Fruit fly (Drosophila melanogaster) whole organism, embryonic: ENCODE data around the gene CG32280.
A peak's percentile ranks its signal among the peaks of the same experiment; 100 is the strongest.

Source experiments
- CG10147 ChIP-seq: fragments of 200-800 bp; sonication (Bioruptor generic); optimal IDR thresholded peaks from 2 replicates; lab custom pipeline; 2019; ENCODE audit warnings: missing biosample characterization, mild to moderate bottlenecking, missing genetic modification characterization, moderate library complexity
- CG10959 ChIP-seq: fragments of 200-800 bp; sonication (Bioruptor generic); IDR thresholded peaks from 2 replicates; pipeline ENCODE4 v1.3.6; 2022; ENCODE audit warnings: missing biosample characterization, missing genetic modification characterization
- CG12391 ChIP-seq: fragments of 200-800 bp; sonication (Bioruptor generic); optimal IDR thresholded peaks from 3 replicates; lab custom pipeline; 2018; ENCODE audit warnings: missing biosample characterization, mild to moderate bottlenecking, missing genetic modification characterization, moderate library complexity
- CG12659 ChIP-seq: fragments of 200-800 bp; sonication (Bioruptor generic); optimal IDR thresholded peaks from 3 replicates; lab custom pipeline; 2017; ENCODE audit warnings: mild to moderate bottlenecking, missing biosample characterization, missing genetic modification reagents, missing genetic modification characterization
- CG14710 ChIP-seq: fragments of 200-800 bp; sonication (Bioruptor generic); optimal IDR thresholded peaks from 3 replicates; lab custom pipeline; 2019; ENCODE audit warnings: missing biosample characterization, mild to moderate bottlenecking, missing genetic modification characterization, moderate library complexity
- CG14965 ChIP-seq: fragments of 200-800 bp; sonication (Bioruptor generic); optimal IDR thresholded peaks from 2 replicates; lab custom pipeline; 2016; ENCODE audit warnings: missing biosample characterization, missing genetic modification characterization, borderline replicate concordance
- CG15269 ChIP-seq: fragments of 200-800 bp; sonication (Bioruptor generic); optimal IDR thresholded peaks from 2 replicates; lab custom pipeline; 2018; ENCODE audit warnings: missing biosample characterization, mild to moderate bottlenecking, missing genetic modification characterization, moderate library complexity
- CG17829 ChIP-seq: fragments of 200-800 bp; optimal IDR thresholded peaks from 2 replicates; lab custom pipeline; 2019; ENCODE audit warnings: missing biosample characterization, mild to moderate bottlenecking, missing genetic modification characterization, moderate library complexity
- CG18011 ChIP-seq: fragments of 200-800 bp; sonication (Bioruptor generic); optimal IDR thresholded peaks from 2 replicates; lab custom pipeline; 2017; ENCODE audit warnings: missing biosample characterization, missing genetic modification characterization, mild to moderate bottlenecking, moderate library complexity, missing genotype
- CG2116 ChIP-seq: fragments of 200-800 bp; sonication (Bioruptor generic); optimal IDR thresholded peaks from 3 replicates; lab custom pipeline; 2018; ENCODE audit warnings: missing biosample characterization, mild to moderate bottlenecking, missing genetic modification characterization
- CG2120 ChIP-seq: fragments of 200-800 bp; sonication (Bioruptor generic); optimal IDR thresholded peaks from 3 replicates; lab custom pipeline; 2016; ENCODE audit warnings: missing biosample characterization, missing genetic modification characterization
- CG2678 ChIP-seq: fragments of 200-800 bp; sonication (Bioruptor generic); optimal IDR thresholded peaks from 3 replicates; lab custom pipeline; 2019; ENCODE audit warnings: missing biosample characterization, mild to moderate bottlenecking, missing genetic modification characterization, moderate library complexity
- CG2712 ChIP-seq: fragments of 200-800 bp; optimal IDR thresholded peaks from 3 replicates; lab custom pipeline; 2019; ENCODE audit warnings: missing biosample characterization, mild to moderate bottlenecking, missing genetic modification characterization, moderate library complexity
- CG30020 ChIP-seq: fragments of 200-800 bp; optimal IDR thresholded peaks from 2 replicates; lab custom pipeline; 2019; ENCODE audit warnings: missing biosample characterization, mild to moderate bottlenecking, missing genetic modification characterization, moderate library complexity
- CG30403 ChIP-seq: fragments of 200-800 bp; sonication (Bioruptor generic); optimal IDR thresholded peaks from 3 replicates; lab custom pipeline; 2016; ENCODE audit warnings: missing biosample characterization, missing genetic modification characterization
- CG31365 ChIP-seq: fragments of 200-800 bp; sonication (Bioruptor generic); optimal IDR thresholded peaks from 2 replicates; lab custom pipeline; 2018; ENCODE audit warnings: missing biosample characterization, mild to moderate bottlenecking, missing genetic modification characterization
- CG3847 ChIP-seq: fragments of 200-800 bp; sonication (Bioruptor generic); IDR thresholded peaks from 2 replicates; pipeline ENCODE4 v1.3.6; 2022; ENCODE audit warnings: missing biosample characterization, missing genetic modification characterization
- CG4424 ChIP-seq: fragments of 200-800 bp; sonication (Bioruptor generic); optimal IDR thresholded peaks from 3 replicates; lab custom pipeline; 2016; ENCODE audit warnings: missing biosample characterization, missing genetic modification characterization
- CG4854 ChIP-seq: fragments of 200-800 bp; sonication (Bioruptor generic); optimal IDR thresholded peaks from 2 replicates; lab custom pipeline; 2016; ENCODE audit warnings: missing biosample characterization, missing genetic modification characterization, inconsistent platforms
- CG9727 ChIP-seq: fragments of 200-800 bp; sonication (Bioruptor generic); optimal IDR thresholded peaks from 3 replicates; lab custom pipeline; 2017; ENCODE audit warnings: missing biosample characterization, mild to moderate bottlenecking, missing genetic modification characterization
- CG9797 ChIP-seq: fragments of 200-800 bp; sonication (Bioruptor generic); optimal IDR thresholded peaks from 3 replicates; lab custom pipeline; 2018; ENCODE audit warnings: missing biosample characterization, mild to moderate bottlenecking, missing genetic modification characterization
- Dll ChIP-seq: fragments of 200-800 bp; sonication (Bioruptor generic); IDR thresholded peaks from 4 replicates; pipeline ENCODE4 v1.3.6; 2022; ENCODE audit warnings: missing biosample characterization, missing genetic modification characterization; ENCODE audit not compliant: partially characterized antibody
- E2f2 ChIP-seq: fragments of 200-800 bp; sonication (Bioruptor generic); IDR thresholded peaks from 2 replicates; pipeline ENCODE4 v1.3.6; 2022; ENCODE audit warnings: missing biosample characterization, missing genetic modification characterization
- Elba2 ChIP-seq: fragments of 200-800 bp; sonication (Bioruptor generic); optimal IDR thresholded peaks from 3 replicates; lab custom pipeline; 2016; ENCODE audit warnings: missing biosample characterization, missing genetic modification characterization
- Hmx ChIP-seq: fragments of 200-800 bp; sonication (Bioruptor generic); optimal IDR thresholded peaks from 2 replicates; lab custom pipeline; 2016; ENCODE audit warnings: missing biosample characterization, missing genetic modification characterization
- Pdp1 ChIP-seq, 2 experiments: fragments of 200-800 bp; sonication (Bioruptor generic); optimal IDR thresholded peaks; 3 replicates each; lab custom pipeline; 2016; ENCODE audit warnings: missing biosample characterization in 2 of 2, missing genetic modification characterization in 2 of 2, mild to moderate bottlenecking in 1 of 2, moderate library complexity in 1 of 2
- Sox100B ChIP-seq: fragments of 200-800 bp; sonication (Bioruptor generic); optimal IDR thresholded peaks from 3 replicates; lab custom pipeline; 2018; ENCODE audit warnings: missing biosample characterization, mild to moderate bottlenecking, missing genetic modification characterization
- Ssrp ChIP-seq: fragments of 200-800 bp; sonication (Bioruptor generic); optimal IDR thresholded peaks from 2 replicates; lab custom pipeline; 2018; ENCODE audit warnings: missing biosample characterization, mild to moderate bottlenecking, missing genetic modification characterization, moderate library complexity
- Stat92E ChIP-seq, 3 experiments: fragments of >200 bp in 2 of 3; fragments of 200-800 bp in 1 of 3; sonication (Bioruptor generic) in 1 of 3; optimal IDR thresholded peaks; 2 replicates each; lab custom pipeline; 2017 to 2019; ENCODE audit warnings: missing biosample characterization in 3 of 3, missing genetic modification characterization in 3 of 3, mild to moderate bottlenecking in 1 of 3, moderate library complexity in 1 of 3
- ato ChIP-seq: fragments of 200-800 bp; sonication (Bioruptor generic); IDR thresholded peaks from 2 replicates; pipeline ENCODE4 v1.3.6; 2022; ENCODE audit warnings: missing biosample characterization, missing genetic modification characterization; ENCODE audit not compliant: partially characterized antibody
- cato ChIP-seq: fragments of 200-800 bp; sonication (Bioruptor generic); optimal IDR thresholded peaks from 2 replicates; lab custom pipeline; 2016; ENCODE audit warnings: missing biosample characterization, missing genetic modification characterization, borderline replicate concordance
- dan ChIP-seq: fragments of 200-800 bp; sonication (Bioruptor generic); IDR thresholded peaks from 2 replicates; pipeline ENCODE4 v1.3.6; 2022; ENCODE audit warnings: missing biosample characterization, missing genetic modification characterization
- gfzf ChIP-seq: fragments of 200-800 bp; sonication (Bioruptor generic); optimal IDR thresholded peaks from 2 replicates; lab custom pipeline; 2016; ENCODE audit warnings: missing biosample characterization, mild to moderate bottlenecking, missing genetic modification characterization, moderate library complexity
- lilli ChIP-seq: fragments of 200-800 bp; sonication (Bioruptor generic); optimal IDR thresholded peaks from 3 replicates; lab custom pipeline; 2016; ENCODE audit warnings: missing biosample characterization, missing genetic modification characterization
- lola ChIP-seq, 3 experiments: fragments of >200 bp in 2 of 3; fragments of 200-800 bp in 1 of 3; sonication (Bioruptor generic) in 1 of 3; optimal IDR thresholded peaks; 2 replicates each; lab custom pipeline; 2017 to 2019; ENCODE audit warnings: missing biosample characterization in 3 of 3, missing genetic modification characterization in 3 of 3, mild to moderate bottlenecking in 1 of 3, moderate library complexity in 1 of 3
- nerfin-1 ChIP-seq: fragments of 200-800 bp; sonication (Bioruptor generic); optimal IDR thresholded peaks from 3 replicates; lab custom pipeline; 2019; ENCODE audit warnings: missing biosample characterization, mild to moderate bottlenecking, missing genetic modification characterization, moderate library complexity
- pho ChIP-seq: fragments of 200-800 bp; sonication (Bioruptor generic); optimal IDR thresholded peaks from 2 replicates; lab custom pipeline; 2016; ENCODE audit warnings: missing biosample characterization, missing genetic modification characterization
- prd ChIP-seq, 3 experiments: fragments of >200 bp in 2 of 3; fragments of 200-800 bp in 1 of 3; sonication (Bioruptor generic) in 1 of 3; optimal IDR thresholded peaks in 2 of 3; IDR thresholded peaks in 1 of 3; 2 replicates in 2 of 3; 3 replicates in 1 of 3; pipeline versions ENCODE4 v1.3.6 to Lab custom; 2017 to 2022; ENCODE audit warnings: missing biosample characterization in 1 of 3, missing genetic modification characterization in 1 of 3
- pzg ChIP-seq: fragments of 200-800 bp; sonication (Bioruptor generic); optimal IDR thresholded peaks from 3 replicates; lab custom pipeline; 2018; ENCODE audit warnings: missing biosample characterization, mild to moderate bottlenecking, missing genetic modification characterization, moderate library complexity
- sens ChIP-seq: fragments of 200-800 bp; sonication (Bioruptor generic); peaks from one replicate; lab custom pipeline; 2016; ENCODE audit warnings: missing biosample characterization, missing genetic modification characterization
- sens-2 ChIP-seq: fragments of 200-800 bp; sonication (Bioruptor generic); IDR thresholded peaks from 2 replicates; pipeline ENCODE4 v1.3.6; 2022; ENCODE audit warnings: missing biosample characterization, missing genetic modification characterization
- seq ChIP-seq: fragments of 200-800 bp; sonication (Bioruptor generic); IDR thresholded peaks from 2 replicates; pipeline ENCODE4 v1.3.6; 2022; ENCODE audit warnings: missing biosample characterization, missing genetic modification characterization
- stwl ChIP-seq: fragments of 200-800 bp; sonication (Bioruptor generic); optimal IDR thresholded peaks from 3 replicates; lab custom pipeline; 2018; ENCODE audit warnings: missing biosample characterization, mild to moderate bottlenecking, missing genetic modification characterization, moderate library complexity
- trem ChIP-seq: fragments of 200-800 bp; optimal IDR thresholded peaks from 3 replicates; lab custom pipeline; 2019; ENCODE audit warnings: missing biosample characterization, mild to moderate bottlenecking, missing genetic modification characterization, moderate library complexity
- unc-4 ChIP-seq: fragments of 200-800 bp; sonication (Bioruptor generic); IDR thresholded peaks from 2 replicates; pipeline ENCODE4 v1.3.6; 2022; ENCODE audit warnings: missing biosample characterization, missing genetic modification characterization; ENCODE audit not compliant: partially characterized antibody
- wdn ChIP-seq: fragments of 200-800 bp; sonication (Bioruptor generic); IDR thresholded peaks from 2 replicates; pipeline ENCODE4 v1.3.6; 2022; ENCODE audit warnings: missing biosample characterization, missing genetic modification characterization

The CG32280 gene

dm6 chr3L:3159309-3160194 is 5.4 kb upstream of the CG32280 start, which contains the start of the genes ND-30 and CG15812 (continued):
- peak; percentile 92 for TF ChIP-seq CG30020 (tag; lab: Kevin White, UChicago)
- TF ChIP-seq CG12659 (GFP tag; lab: Kevin White, UChicago) = peak; percentile 55
- TF ChIP-seq lola (GFP tag; optimal IDR thresholded peaks at IDR 0.05; lab: Kevin White, UChicago) = peak in 1 of 3 experiments; percentile 51
- TF ChIP-seq Stat92E (GFP tag; optimal IDR thresholded peaks at IDR 0.05; lab: Kevin White, UChicago) = peak in 1 of 3 experiments; percentile 43
- peak; percentile 39 for TF ChIP-seq CG2116
- peak; percentile 59 for TF ChIP-seq CG30403 (GFP tag; lab: Kevin White, UChicago)
- TF ChIP-seq CG3847 (GFP tag; lab: Robert Waterston, UW) = 0 out of 2 replicates have a peak, but pooled peaks have one; percentile 5
- 0 out of 2 replicates have a peak, but pooled peaks have one; percentile 30 for TF ChIP-seq ato (GFP tag; lab: Robert Waterston, UW)
- no peak for TF ChIP-seq CG31365 (tag; lab: Kevin White, UChicago)
- TF ChIP-seq unc-4 (GFP tag; lab: Robert Waterston, UW) = no peak
- TF ChIP-seq stwl = peak; percentile 46
- TF ChIP-seq CG12391 (tag; lab: Kevin White, UChicago) = peak; percentile 58
- TF ChIP-seq CG9797 (GFP tag; lab: Kevin White, UChicago) = peak; percentile 38
- no peak for TF ChIP-seq Sox100B (GFP tag; lab: Kevin White, UChicago)
- peak; percentile 35 for TF ChIP-seq trem (tag; lab: Kevin White, UChicago)
- no peak for TF ChIP-seq CG14965 (GFP tag; lab: Kevin White, UChicago)
- peak; percentile 45 for TF ChIP-seq gfzf (GFP tag; lab: Kevin White, UChicago)
- TF ChIP-seq seq (GFP tag; lab: Robert Waterston, UW) = 0 out of 2 replicates have a peak, but pooled peaks have one; percentile 23
- peak; percentile 10 for TF ChIP-seq Ssrp (tag; lab: Kevin White, UChicago)
- no peak for TF ChIP-seq CG10959 (GFP tag; lab: Robert Waterston, UW)
- no peak for TF ChIP-seq Hmx (GFP tag; lab: Kevin White, UChicago)
- TF ChIP-seq cato (GFP tag; lab: Kevin White, UChicago) = no peak
- TF ChIP-seq Dll = 0 out of 4 replicates have a peak, but pooled peaks have one; percentile 14
- TF ChIP-seq CG4854 = no peak
- peak; percentile 3 for TF ChIP-seq nerfin-1 (tag; lab: Kevin White, UChicago)
- TF ChIP-seq CG15269 (tag; lab: Kevin White, UChicago) = no peak
- TF ChIP-seq sens-2 = no peak
- TF ChIP-seq prd (optimal IDR thresholded peaks at IDR 0.05; lab: Kevin White, UChicago) = no peak
- TF ChIP-seq prd (GFP tag; IDR thresholded peaks at IDR 0.05; lab: Robert Waterston, UW) = 0 out of 3 replicates have a peak, but pooled peaks have one; percentile 12
- TF ChIP-seq CG2678 = no peak
- TF ChIP-seq wdn (GFP tag; lab: Robert Waterston, UW) = no peak
- no peak for TF ChIP-seq dan
- no peak for TF ChIP-seq CG4424
- TF ChIP-seq E2f2 (GFP tag; lab: Robert Waterston, UW) = 0 out of 2 replicates have a peak, but pooled peaks have one; percentile 13
- TF ChIP-seq CG2120 = peak; percentile 7
- peak in 1 of 2 experiments; percentile 97 for TF ChIP-seq Pdp1 (GFP tag; optimal IDR thresholded peaks at IDR 0.05; lab: Kevin White, UChicago)
- TF ChIP-seq CG2712 (tag; lab: Kevin White, UChicago) = peak; percentile 38
- TF ChIP-seq sens = peak; percentile 87
- peak; percentile 95 for TF ChIP-seq Elba2
- peak; percentile 4 for TF ChIP-seq CG9727 (GFP tag; lab: Kevin White, UChicago)
- TF ChIP-seq lilli (GFP tag; lab: Kevin White, UChicago) = peak; percentile 11
- TF ChIP-seq CG14710 (tag; lab: Kevin White, UChicago) = peak; percentile 51
- peak; percentile 46 for TF ChIP-seq CG17829 (tag; lab: Kevin White, UChicago)
- no peak for TF ChIP-seq CG18011 (GFP tag; lab: Kevin White, UChicago)
- TF ChIP-seq pzg (GFP tag; lab: Kevin White, UChicago) = peak; percentile 35
- TF ChIP-seq CG10147 (GFP tag; lab: Kevin White, UChicago) = no peak
- no peak for TF ChIP-seq pho
